Worm (Caenorhabditis elegans) whole organism, L1 larva: Measurements from ENCODE around the gene C15H9.2.

Experiments used
- C04F5.9 ChIP-seq: sonication (generic microtip); optimal IDR thresholded peaks from 2 replicates; lab custom pipeline; 2016; ENCODE audit warnings: missing genetic modification characterization, missing compliant biosample characterization
- C16A3.4 ChIP-seq: fragments of 150-350 bp; optimal IDR thresholded peaks from 2 replicates; lab custom pipeline; 2014; ENCODE audit warnings: missing biosample characterization, missing genetic modification characterization
- C34B4.2 ChIP-seq: sonication (generic microtip); optimal IDR thresholded peaks from 2 replicates; lab custom pipeline; 2017; ENCODE audit warnings: mild to moderate bottlenecking, missing genetic modification characterization, missing compliant biosample characterization
- ama-1 ChIP-seq: fragments of 150-350 bp; optimal IDR thresholded peaks from 2 replicates; lab custom pipeline; 2014
- ceh-82 ChIP-seq, 3 experiments: fragments of 150-350 bp in 1 of 3; sonication (generic microtip) in 2 of 3; optimal IDR thresholded peaks; 2 replicates each; lab custom pipeline; 2014 to 2017; ENCODE audit warnings: missing biosample characterization in 3 of 3, missing genetic modification characterization in 3 of 3
- ces-1 ChIP-seq: fragments of 150-350 bp; optimal IDR thresholded peaks from 2 replicates; lab custom pipeline; 2014; ENCODE audit warnings: missing biosample characterization, missing genetic modification reagents, missing genetic modification characterization
- dpl-1 ChIP-seq, 3 experiments: fragments of 150-350 bp in 2 of 3; sonication (generic microtip) in 1 of 3; optimal IDR thresholded peaks; 2 replicates each; lab custom pipeline; 2014 to 2017; ENCODE audit warnings: missing biosample characterization in 3 of 3, missing genetic modification characterization in 3 of 3, missing genetic modification reagents in 3 of 3
- dsc-1 ChIP-seq: sonication (generic microtip); optimal IDR thresholded peaks from 2 replicates; lab custom pipeline; 2016; ENCODE audit warnings: mild to moderate bottlenecking, missing genetic modification characterization, missing compliant biosample characterization
- efl-1 ChIP-seq, 4 experiments: fragments of 150-350 bp; optimal IDR thresholded peaks in 3 of 4; peaks in 1 of 4; 1 replicate in 1 of 4; 2 replicates in 3 of 4; lab custom pipeline; 2014; ENCODE audit warnings: missing biosample characterization in 2 of 4, missing genetic modification characterization in 2 of 4, missing genetic modification reagents in 2 of 4
- egl-13 ChIP-seq: sonication (generic microtip); optimal IDR thresholded peaks from 2 replicates; lab custom pipeline; 2016; ENCODE audit warnings: missing genotype, missing genetic modification reagents, missing genetic modification characterization, missing compliant biosample characterization
- elt-3 ChIP-seq, 6 experiments: fragments of 150-350 bp in 1 of 6; sonication (generic microtip); optimal IDR thresholded peaks; 2 replicates each; lab custom pipeline; 2017 to 2018; ENCODE audit warnings: missing biosample characterization in 6 of 6, missing genetic modification characterization in 6 of 6, inconsistent platforms in 1 of 6
- ets-5 ChIP-seq: fragments of 200-800 bp; sonication (Bioruptor generic); IDR thresholded peaks from 2 replicates; pipeline ENCODE4 v1.3.6; 2022; ENCODE audit warnings: missing genetic modification characterization, missing compliant biosample characterization
- fkh-10 ChIP-seq: sonication (generic microtip); optimal IDR thresholded peaks from 2 replicates; lab custom pipeline; 2017; ENCODE audit warnings: missing biosample characterization, missing genetic modification reagents, missing genetic modification characterization
- fkh-4 ChIP-seq: sonication (generic microtip); optimal IDR thresholded peaks from 2 replicates; lab custom pipeline; 2016; ENCODE audit warnings: missing compliant biosample characterization, missing genetic modification characterization, borderline replicate concordance
- fkh-8 ChIP-seq: sonication (generic microtip); optimal IDR thresholded peaks from 2 replicates; lab custom pipeline; 2016; ENCODE audit warnings: mild to moderate bottlenecking, missing genetic modification characterization, missing compliant biosample characterization
- fos-1 ChIP-seq: fragments of 150-350 bp; optimal IDR thresholded peaks from 2 replicates; lab custom pipeline; 2014; ENCODE audit warnings: missing biosample characterization, missing genetic modification characterization
- grh-1 ChIP-seq: fragments of 200-800 bp; sonication (Bioruptor generic); IDR thresholded peaks from 2 replicates; pipeline ENCODE4 v1.3.6; 2022; ENCODE audit warnings: missing genetic modification reagents, missing genetic modification characterization, missing compliant biosample characterization
- hpl-2 ChIP-seq: fragments of 150-350 bp; optimal IDR thresholded peaks from 2 replicates; lab custom pipeline; 2014; ENCODE audit warnings: missing biosample characterization, missing genetic modification reagents, missing genetic modification characterization
- lin-15B ChIP-seq: fragments of 150-350 bp; sonication (generic microtip); optimal IDR thresholded peaks from 3 replicates; lab custom pipeline; 2014; ENCODE audit warnings: missing biosample characterization, missing genetic modification characterization
- lin-39 ChIP-seq: fragments of 150-350 bp; optimal IDR thresholded peaks from 2 replicates; lab custom pipeline; 2014; ENCODE audit warnings: missing biosample characterization, missing genetic modification reagents, missing genetic modification characterization
- lir-3 ChIP-seq: sonication (generic microtip); optimal IDR thresholded peaks from 2 replicates; lab custom pipeline; 2016; ENCODE audit warnings: mild to moderate bottlenecking, missing genetic modification characterization, moderate library complexity, missing compliant biosample characterization; ENCODE audit not compliant: poor library complexity
- mab-9 ChIP-seq: fragments of 200-800 bp; sonication (Bioruptor generic); IDR thresholded peaks from 2 replicates; pipeline ENCODE4 v1.3.6; 2022; ENCODE audit warnings: missing genetic modification reagents, missing genetic modification characterization, missing compliant biosample characterization
- mdl-1 ChIP-seq, 2 experiments: fragments of 150-350 bp; optimal IDR thresholded peaks; 2 replicates each; lab custom pipeline; 2014 to 2017; ENCODE audit warnings: missing biosample characterization in 2 of 2, missing genetic modification characterization in 2 of 2, inconsistent platforms in 1 of 2
- mep-1 ChIP-seq: fragments of 150-350 bp; optimal IDR thresholded peaks from 2 replicates; lab custom pipeline; 2014; ENCODE audit warnings: missing biosample characterization, missing genetic modification characterization
- nhr-11 ChIP-seq: fragments of 150-350 bp; optimal IDR thresholded peaks from 2 replicates; lab custom pipeline; 2014; ENCODE audit warnings: missing biosample characterization, missing genetic modification characterization
- nhr-12 ChIP-seq: sonication (generic microtip); optimal IDR thresholded peaks from 2 replicates; lab custom pipeline; 2017; ENCODE audit warnings: missing biosample characterization, missing genetic modification characterization
- nhr-19 ChIP-seq: fragments of 200-800 bp; sonication (Bioruptor generic); conservative IDR thresholded peaks from 2 replicates; pipeline ENCODE4 v1.3.6; 2022; ENCODE audit warnings: missing genetic modification characterization, missing compliant biosample characterization
- nhr-237 ChIP-seq: fragments of 150-350 bp; optimal IDR thresholded peaks from 2 replicates; lab custom pipeline; 2014; ENCODE audit warnings: missing biosample characterization, missing genetic modification characterization
- nhr-28 ChIP-seq: fragments of 150-350 bp; optimal IDR thresholded peaks from 2 replicates; lab custom pipeline; 2014; ENCODE audit warnings: missing biosample characterization, missing genetic modification characterization
- nhr-47 ChIP-seq: sonication (generic microtip); optimal IDR thresholded peaks from 2 replicates; lab custom pipeline; 2016; ENCODE audit warnings: mild to moderate bottlenecking, missing genetic modification characterization, moderate library complexity, missing compliant biosample characterization
- nhr-71 ChIP-seq: sonication (generic microtip); optimal IDR thresholded peaks from 2 replicates; lab custom pipeline; 2016; ENCODE audit warnings: mild to moderate bottlenecking, missing genetic modification characterization, moderate library complexity, missing compliant biosample characterization
- nhr-76 ChIP-seq: sonication (generic microtip); optimal IDR thresholded peaks from 2 replicates; lab custom pipeline; 2017; ENCODE audit warnings: missing biosample characterization, missing genetic modification characterization
- nhr-77 ChIP-seq: fragments of 150-350 bp; optimal IDR thresholded peaks from 2 replicates; lab custom pipeline; 2014; ENCODE audit warnings: missing biosample characterization, missing genetic modification characterization
- nhr-85 ChIP-seq: sonication (generic microtip); peaks from one replicate; lab custom pipeline; 2016; ENCODE audit warnings: missing genetic modification characterization, inconsistent platforms, missing compliant biosample characterization
- pqm-1 ChIP-seq: sonication (generic microtip); optimal IDR thresholded peaks from 3 replicates; lab custom pipeline; 2017; ENCODE audit warnings: missing biosample characterization, missing genetic modification characterization
- rnt-1 ChIP-seq: sonication (generic microtip); optimal IDR thresholded peaks from 2 replicates; lab custom pipeline; 2016; ENCODE audit warnings: mild to moderate bottlenecking, missing genetic modification characterization, moderate library complexity, missing compliant biosample characterization
- skn-1 ChIP-seq: fragments of 150-350 bp; optimal IDR thresholded peaks from 2 replicates; lab custom pipeline; 2014; ENCODE audit warnings: missing biosample characterization, missing genetic modification characterization
- snpc-4 ChIP-seq: fragments of 150-350 bp; optimal IDR thresholded peaks from 2 replicates; lab custom pipeline; 2014; ENCODE audit warnings: missing biosample characterization, missing genetic modification characterization
- sox-4 ChIP-seq: sonication (generic microtip); optimal IDR thresholded peaks from 2 replicates; lab custom pipeline; 2016; ENCODE audit warnings: missing genetic modification characterization, missing compliant biosample characterization
- sptf-1 ChIP-seq: fragments of 150-350 bp; optimal IDR thresholded peaks from 2 replicates; lab custom pipeline; 2014; ENCODE audit warnings: missing biosample characterization, missing genetic modification characterization
- sup-37 ChIP-seq: fragments of 200-800 bp; sonication (Bioruptor generic); optimal IDR thresholded peaks from 2 replicates; lab custom pipeline; 2018; ENCODE audit warnings: mild to moderate bottlenecking, missing genetic modification characterization, missing compliant biosample characterization
- swsn-7 ChIP-seq: sonication (generic microtip); optimal IDR thresholded peaks from 2 replicates; lab custom pipeline; 2016; ENCODE audit warnings: missing genetic modification characterization, missing compliant biosample characterization
- tbx-2 ChIP-seq: sonication (generic microtip); optimal IDR thresholded peaks from 2 replicates; lab custom pipeline; 2016; ENCODE audit warnings: missing genetic modification characterization, missing compliant biosample characterization
- tlp-1 ChIP-seq: fragments of 150-350 bp; optimal IDR thresholded peaks from 2 replicates; lab custom pipeline; 2014; ENCODE audit warnings: missing biosample characterization, missing genetic modification characterization
- unc-130 ChIP-seq: fragments of 150-350 bp; optimal IDR thresholded peaks from 2 replicates; lab custom pipeline; 2017; ENCODE audit warnings: missing biosample characterization, missing genetic modification characterization, inconsistent platforms
- unc-30 ChIP-seq: sonication (generic microtip); optimal IDR thresholded peaks from 2 replicates; lab custom pipeline; 2017; ENCODE audit warnings: missing biosample characterization, missing genetic modification characterization
- vab-15 ChIP-seq: sonication (generic microtip); optimal IDR thresholded peaks from 2 replicates; lab custom pipeline; 2017; ENCODE audit warnings: missing genotype, mild to moderate bottlenecking, missing genetic modification characterization, missing compliant biosample characterization
- xbp-1 ChIP-seq: sonication (generic microtip); optimal IDR thresholded peaks from 2 replicates; lab custom pipeline; 2016; ENCODE audit warnings: missing genetic modification characterization, missing compliant biosample characterization
- zag-1 ChIP-seq: fragments of 150-350 bp; optimal IDR thresholded peaks from 2 replicates; lab custom pipeline; 2014; ENCODE audit warnings: missing biosample characterization, missing genetic modification characterization
- zip-4 ChIP-seq: fragments of 200-800 bp; sonication (Bioruptor generic); optimal IDR thresholded peaks from 2 replicates; lab custom pipeline; 2018; ENCODE audit warnings: mild to moderate bottlenecking, missing genetic modification characterization, moderate library complexity, missing compliant biosample characterization

The C15H9.2 gene

ce11 chrX:6097551-6097950 is 20.8 kb upstream of the C15H9.2 start, which contains the start of gene C15H9.4 (continued):
- TF ChIP-seq lir-3 (tag; lab: Kevin White, UChicago) (no peak), lin-39 (tag; lab: Kevin White, UChicago) (no peak), hpl-2 (GFP tag; lab: Kevin White, UChicago) (no peak), zag-1 (no peak), fkh-8 (tag; lab: Kevin White, UChicago) (peak; percentile 44), pqm-1 (tag; lab: Kevin White, UChicago) (no peak), tbx-2 (peak; percentile 54), C04F5.9 (tag; lab: Kevin White, UChicago) (no peak), fkh-4 (tag; lab: Kevin White, UChicago) (no peak), C16A3.4 (tag; lab: Kevin White, UChicago) (no peak), tlp-1 (tag; lab: Kevin White, UChicago) (no peak), nhr-237 (tag; lab: Kevin White, UChicago) (no peak), ama-1 (lab: Kevin White, UChicago) (no peak), lin-15B (no peak), skn-1 (tag; lab: Kevin White, UChicago) (peak; percentile 21), nhr-47 (peak; percentile 61), nhr-77 (tag; lab: Kevin White, UChicago) (no peak), nhr-11 (tag; lab: Kevin White, UChicago) (no peak), swsn-7 (tag; lab: Kevin White, UChicago) (peak; percentile 62), rnt-1 (peak; percentile 75), nhr-12 (tag; lab: Kevin White, UChicago) (no peak), sup-37 (GFP tag; lab: Kevin White, UChicago) (no peak), mep-1 (tag; lab: Kevin White, UChicago) (peak; percentile 21), nhr-71 (peak; percentile 69), unc-130 (tag; lab: Kevin White, UChicago) (peak; percentile 44), ces-1 (GFP tag; lab: Kevin White, UChicago) (no peak), ets-5 (no peak), zip-4 (GFP tag; lab: Kevin White, UChicago) (no peak), mdl-1 (tag; optimal IDR thresholded peaks at IDR 0.05; lab: Kevin White, UChicago) (peak in 1 of 2 experiments; percentile 39), grh-1 (no peak), fkh-10 (GFP tag; lab: Kevin White, UChicago) (no peak), sox-4 (tag; lab: Kevin White, UChicago) (peak; percentile 30), egl-13 (tag; lab: Kevin White, UChicago) (peak; percentile 58), efl-1 (optimal IDR thresholded peaks at IDR 0.05; lab: Kevin White, UChicago) (peak; percentile 23 to 28), efl-1 (GFP tag; optimal IDR thresholded peaks at IDR 0.05 in 1 of 2; lab: Kevin White, UChicago) (peak in 1 of 2 experiments; percentile 60), nhr-76 (tag; lab: Kevin White, UChicago) (no peak), sptf-1 (no peak), nhr-85 (tag; lab: Kevin White, UChicago) (peak; percentile 54), mab-9 (GFP tag; lab: Robert Waterston, UW) (no peak), nhr-28 (tag; lab: Kevin White, UChicago) (no peak), ceh-82 (tag; optimal IDR thresholded peaks at IDR 0.05; lab: Kevin White, UChicago) (peak; percentile 30 to 58 (median 51)), elt-3 (tag; optimal IDR thresholded peaks at IDR 0.05; lab: Kevin White, UChicago) (no peak), C34B4.2 (tag; lab: Kevin White, UChicago) (no peak), nhr-19 (GFP tag; lab: Robert Waterston, UW) (peak; percentile 41; the same call in 1 of the 2 replicates), fos-1 (tag; lab: Kevin White, UChicago) (no peak), dpl-1 (GFP tag; optimal IDR thresholded peaks at IDR 0.05; lab: Kevin White, UChicago) (peak in 2 of 3 experiments; percentile 13 to 17), dsc-1 (tag; lab: Kevin White, UChicago) (peak; percentile 46), vab-15 (tag; lab: Kevin White, UChicago) (peak; percentile 26), unc-30 (tag; lab: Kevin White, UChicago) (no peak), snpc-4 (tag; lab: Kevin White, UChicago) (no peak), xbp-1 (tag; lab: Kevin White, UChicago) (peak; percentile 98)
